Fruit fly (Drosophila melanogaster): ENCODE measurements around the gene CG7248.

The CG7248 gene

DNA sequence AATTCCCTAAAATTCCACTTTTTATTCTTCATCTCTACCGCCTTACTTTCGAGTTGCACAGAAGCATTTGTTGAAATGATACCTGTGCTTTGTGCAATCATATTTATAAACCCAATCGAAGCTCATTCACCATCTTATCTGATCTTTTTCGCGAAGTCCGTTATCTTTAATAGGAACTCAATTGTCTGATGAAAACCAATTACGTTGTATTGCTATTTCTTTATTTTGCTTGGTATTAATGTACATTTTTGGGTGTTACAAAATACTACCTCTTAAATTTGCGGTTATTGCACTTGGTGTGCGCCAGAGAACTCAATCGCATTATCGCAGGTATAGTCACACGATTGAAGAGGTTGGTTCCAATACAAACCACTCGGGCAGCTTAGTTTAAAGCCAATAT is 19.0 kb downstream of the CG7248 start, which contains the start of gene Muc68E:
TSS of gene Muc68E (minus strand) at position 101 of the 400 bp plus-strand sequence.
- no peak for TF ChIP-seq CG17801 (GFP tag; optimal IDR thresholded peaks at IDR 0.05; ENCODE audit: partially characterized antibody)

DNA sequence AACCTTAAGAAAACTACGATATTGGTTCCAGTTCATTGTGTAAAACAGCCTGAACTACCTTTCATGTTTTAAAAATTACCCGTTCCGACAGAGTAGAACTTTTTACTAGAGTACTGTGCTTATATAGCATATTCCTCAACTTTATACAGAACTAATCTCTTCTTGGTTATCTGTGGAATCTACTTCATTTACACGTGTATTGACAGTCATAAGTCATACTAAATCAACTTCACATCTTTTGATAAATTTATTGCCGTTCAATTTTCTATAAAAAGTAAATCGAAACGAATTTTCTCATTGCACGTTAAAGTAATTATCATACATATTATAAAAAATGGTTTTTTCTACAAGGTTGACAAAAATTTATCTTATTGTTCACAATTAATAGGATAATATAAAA is 19.8 kb downstream of the CG7248 start, which contains the start of gene CG42397:
TSS of gene CG42397 (minus strand) at position 101 of the 400 bp plus-strand sequence.
- no peak for TF ChIP-seq CG17801 (GFP tag; optimal IDR thresholded peaks at IDR 0.05; ENCODE audit: partially characterized antibody)

DNA sequence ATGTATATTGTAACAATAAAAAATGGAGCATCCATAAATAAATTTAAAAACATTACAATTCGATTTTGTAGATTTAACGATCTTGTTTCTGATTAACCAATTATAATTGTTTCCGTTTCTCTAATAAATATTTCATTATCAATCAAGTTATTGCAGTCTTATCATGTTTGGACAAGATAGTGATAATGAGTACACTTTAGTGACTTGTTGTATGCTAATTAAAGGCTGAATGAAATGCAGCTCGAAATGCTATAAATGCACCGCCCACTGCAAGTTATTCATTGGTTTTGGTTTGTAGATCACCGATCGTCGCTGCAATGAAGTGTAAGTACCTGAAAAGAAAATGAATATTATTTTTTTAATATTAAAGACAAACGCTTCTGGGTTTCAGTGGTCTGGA is 20.7 kb downstream of the CG7248 start, which contains the start of gene CG14125:
TSS of gene CG14125 (plus strand) at position 301 of the 400 bp plus-strand sequence.
- TF ChIP-seq CG17801 (GFP tag; optimal IDR thresholded peaks at IDR 0.05; ENCODE audit: partially characterized antibody): no peak

DNA sequence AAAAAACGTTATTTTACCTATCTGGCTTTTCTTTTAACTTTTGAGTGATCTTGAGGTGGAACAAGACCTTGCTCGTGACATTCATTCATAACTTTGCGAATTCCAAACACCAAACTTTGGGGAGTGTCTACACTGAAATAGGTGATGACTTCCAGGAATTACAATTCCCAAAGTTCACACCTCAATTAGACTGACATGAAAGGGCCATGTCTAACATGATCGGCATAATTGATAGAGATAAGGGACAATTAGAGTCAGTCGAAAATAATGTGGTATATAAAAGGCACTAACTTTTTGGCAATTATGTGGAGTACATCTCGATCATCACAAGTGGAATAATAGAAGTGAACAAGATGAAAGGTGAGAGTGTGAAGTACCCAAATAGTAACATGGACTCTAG is 21.9 kb downstream of the CG7248 start, which contains the start of gene CG43896:
TSS of gene CG43896 (plus strand) at position 301 of the 400 bp plus-strand sequence.
- no peak for TF ChIP-seq CG17801 (GFP tag; optimal IDR thresholded peaks at IDR 0.05; ENCODE audit: partially characterized antibody)

DNA sequence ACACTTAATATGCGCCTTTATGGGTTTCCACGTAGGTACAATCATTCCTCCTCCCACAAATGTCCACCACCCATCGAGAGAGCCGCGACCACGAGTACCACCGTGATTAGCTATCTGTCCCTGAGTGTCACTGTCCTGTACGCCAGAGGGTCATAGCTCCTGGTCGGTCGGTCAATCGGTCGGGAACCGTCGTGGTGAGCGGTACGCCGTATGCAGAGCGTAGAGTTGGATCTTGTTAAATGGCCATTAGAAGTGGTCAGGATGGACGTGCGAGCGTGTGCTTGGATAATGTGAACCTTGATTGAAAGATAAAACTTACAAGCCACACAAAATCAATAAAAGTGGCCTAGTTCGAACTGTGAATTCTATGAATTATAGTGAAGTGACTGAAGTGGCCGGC is 30.7 kb downstream of the CG7248 start, which contains the start of gene CG6938:
TSS of gene CG6938 (plus strand) at position 301 of the 400 bp plus-strand sequence.
- TF ChIP-seq CG17801 (GFP tag; optimal IDR thresholded peaks at IDR 0.05; ENCODE audit: partially characterized antibody): no peak

DNA sequence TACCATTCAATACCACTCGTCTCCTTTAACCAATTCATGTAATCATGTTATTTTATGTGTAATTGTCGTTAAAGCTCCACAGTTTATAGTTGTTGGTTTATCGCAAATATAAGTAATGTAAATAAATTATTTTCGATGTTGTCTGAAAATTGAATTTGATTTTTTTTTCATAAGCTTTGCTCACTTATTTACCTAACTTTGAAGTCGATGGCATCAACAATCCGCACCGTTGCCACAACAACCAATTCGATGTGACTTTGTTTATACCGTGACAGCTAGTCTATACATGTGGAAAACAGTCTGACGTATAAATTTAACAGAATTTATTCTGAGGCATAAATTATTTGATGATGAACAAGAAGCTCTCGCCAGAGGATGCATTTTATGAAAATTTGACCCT is 36.6 kb downstream of the CG7248 start, which contains the start of gene CG6931:
TSS of gene CG6931 (plus strand) at position 301 of the 400 bp plus-strand sequence.
- TF ChIP-seq CG17801 (GFP tag; optimal IDR thresholded peaks at IDR 0.05; ENCODE audit: partially characterized antibody): no peak

DNA sequence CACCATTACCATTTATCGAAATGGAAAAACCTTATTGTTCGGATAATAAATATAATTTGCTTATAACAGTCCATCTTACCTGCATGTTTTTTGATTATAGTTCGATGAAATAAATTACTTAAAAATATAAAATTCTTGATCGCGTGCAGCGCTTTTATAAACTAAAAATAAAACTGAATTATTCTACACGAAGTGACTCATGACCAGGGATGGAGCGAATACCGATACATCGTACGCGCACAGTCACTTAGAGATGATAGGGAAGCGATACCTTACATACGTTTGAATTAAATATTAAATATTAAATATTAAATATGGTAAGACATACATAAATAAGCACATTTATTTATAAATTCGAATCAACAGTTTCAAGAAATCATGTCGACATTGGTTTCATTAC is 39.1 kb downstream of the CG7248 start, which contains the start of gene viaf:
TSS of gene viaf (minus strand) at position 220 of the 400 bp plus-strand sequence.
- TF ChIP-seq CG17801 (GFP tag; optimal IDR thresholded peaks at IDR 0.05; ENCODE audit: partially characterized antibody): peak; percentile 68

DNA sequence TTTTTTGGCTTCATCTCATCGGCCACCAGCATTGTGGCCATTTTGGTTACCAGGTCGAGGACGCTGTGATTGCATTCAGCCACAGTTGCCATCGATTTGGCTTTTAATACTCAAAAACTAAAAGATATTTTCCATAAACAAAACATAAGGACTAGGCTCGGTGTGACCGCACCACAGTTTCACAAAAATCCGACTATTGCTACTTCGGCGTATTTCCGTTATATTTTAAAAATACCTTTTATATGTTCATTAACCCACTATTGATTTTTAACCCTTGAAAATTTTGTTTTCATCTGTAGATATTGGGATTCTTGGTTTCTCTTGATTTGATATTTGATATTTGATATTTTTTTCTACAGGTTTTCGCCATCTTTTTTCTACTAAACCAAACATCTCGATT is 44.1 kb downstream of the CG7248 start, which contains the start of gene Grip163:
TSS of gene Grip163 (minus strand) at position 180 of the 400 bp plus-strand sequence.
- no peak for TF ChIP-seq CG17801 (GFP tag; optimal IDR thresholded peaks at IDR 0.05; ENCODE audit: partially characterized antibody)

DNA sequence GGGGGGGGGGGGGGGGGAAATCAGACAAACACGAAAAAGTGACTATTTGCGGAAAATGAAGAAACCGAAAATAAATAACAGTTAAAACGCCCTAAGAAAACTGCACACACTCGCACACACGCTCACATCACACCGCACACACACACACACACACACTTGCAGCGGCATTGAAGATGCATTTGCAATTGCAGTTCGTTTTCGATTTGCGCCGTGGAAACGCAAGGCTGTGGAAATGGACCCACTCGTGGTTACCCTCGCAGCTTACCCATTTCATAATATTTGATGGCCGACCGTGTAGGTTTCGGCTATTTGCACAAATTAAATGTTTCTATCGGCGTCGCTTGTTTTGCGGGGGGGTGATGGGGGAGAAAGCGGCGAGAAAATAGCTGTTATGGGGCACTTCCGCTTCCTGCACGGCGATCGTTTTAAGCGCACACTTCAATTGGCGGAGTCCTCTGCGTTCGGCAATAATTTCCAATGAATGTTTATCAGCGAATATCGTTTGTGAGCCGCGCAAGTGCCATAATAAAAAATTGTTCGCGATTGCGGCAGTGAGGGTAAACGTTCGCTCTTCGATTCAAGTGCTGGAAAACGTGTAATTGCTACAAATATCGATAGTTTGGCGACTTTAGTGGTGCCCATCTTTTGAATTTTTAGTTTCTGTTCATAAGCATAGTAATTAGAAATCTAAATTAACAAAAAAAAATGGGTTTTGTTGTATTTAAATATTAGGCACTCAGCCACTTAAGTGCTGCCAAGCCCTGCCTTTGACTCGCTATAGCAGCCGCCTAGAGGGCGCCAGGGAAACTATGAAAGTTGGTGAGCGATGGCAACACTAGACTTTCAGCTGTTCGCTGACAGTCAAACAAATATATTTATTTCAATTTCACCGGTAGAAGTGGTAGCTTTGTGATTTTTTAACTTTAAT is 48.7 kb downstream of the CG7248 start, which contains the start of the genes Pop2 and CG6928:
TSS of gene Pop2 (minus strand) at position 595 of the 928 bp plus-strand sequence.
TSS of gene CG6928 (plus strand) at position 835 of the 928 bp plus-strand sequence.
- TF ChIP-seq CG17801 (GFP tag; optimal IDR thresholded peaks at IDR 0.05; ENCODE audit: partially characterized antibody): peak; percentile 44

DNA sequence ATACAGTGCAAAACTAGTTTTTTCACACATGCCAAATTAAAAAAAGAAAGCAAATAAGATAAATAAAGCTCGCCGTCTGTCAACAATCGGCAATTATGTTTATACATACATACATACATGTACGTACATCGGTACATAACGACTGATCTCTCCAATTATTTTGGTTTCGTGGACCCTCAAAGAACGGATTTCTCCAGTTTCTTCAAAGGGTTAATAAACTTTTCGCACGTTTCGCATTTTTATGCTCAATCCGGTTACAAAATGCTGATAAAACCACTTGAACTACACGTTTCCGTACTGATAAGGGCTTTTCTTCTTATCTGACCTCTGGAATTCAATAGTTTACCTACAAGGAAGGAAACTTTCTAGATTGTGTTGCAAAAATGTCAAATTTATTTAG is 49.6 kb downstream of the CG7248 start:
- TF ChIP-seq CG17801 (GFP tag; optimal IDR thresholded peaks at IDR 0.05; ENCODE audit: partially characterized antibody): no peak

DNA sequence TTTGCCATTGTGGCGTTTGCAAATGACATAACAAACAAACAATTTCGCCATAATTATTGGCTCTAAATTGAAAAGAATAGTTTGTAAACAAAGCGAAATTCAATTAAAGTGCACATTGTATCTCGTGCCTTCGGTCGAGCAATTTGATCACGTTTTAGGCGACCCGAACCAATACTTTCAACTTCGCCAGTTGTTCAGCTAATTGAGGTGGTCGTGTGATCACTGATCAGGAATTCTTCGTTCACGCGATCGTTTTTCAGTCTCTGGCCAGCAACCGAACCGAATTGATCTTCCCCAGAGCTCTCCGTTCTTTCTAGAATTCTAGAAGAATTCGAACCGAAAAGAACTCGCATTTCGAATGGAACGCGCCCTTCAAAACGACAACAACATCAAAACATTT is 50.3 kb downstream of the CG7248 start:
- no peak for TF ChIP-seq CG17801 (GFP tag; optimal IDR thresholded peaks at IDR 0.05; ENCODE audit: partially characterized antibody)

Measured in ovary, adult (tissue).